Fruit fly (Drosophila melanogaster) whole organism, embryonic: ENCODE results near the gene CG34301.

ENCODE experiments used
- Ada2b ChIP-seq: fragments of 200-800 bp; sonication (Bioruptor generic); IDR thresholded peaks from 2 replicates; pipeline ENCODE4 v1.3.6; 2022; ENCODE audit warnings: missing biosample characterization, missing genetic modification characterization
- Aef1 ChIP-seq: fragments of 200-800 bp; sonication (Bioruptor generic); IDR thresholded peaks from 3 replicates; pipeline ENCODE4 v1.3.6; 2022; ENCODE audit warnings: missing biosample characterization, missing genetic modification characterization
- CG11247 ChIP-seq: fragments of 200-800 bp; sonication (Bioruptor generic); IDR thresholded peaks from 2 replicates; pipeline ENCODE4 v1.3.6; 2022; ENCODE audit warnings: missing biosample characterization, missing genetic modification characterization
- CG12391 ChIP-seq: fragments of 200-800 bp; sonication (Bioruptor generic); optimal IDR thresholded peaks from 3 replicates; lab custom pipeline; 2018; ENCODE audit warnings: missing biosample characterization, mild to moderate bottlenecking, missing genetic modification characterization, moderate library complexity
- CG13287 ChIP-seq: fragments of 200-800 bp; sonication (Bioruptor generic); IDR thresholded peaks from 2 replicates; pipeline ENCODE4 v1.3.6; 2022; ENCODE audit warnings: missing biosample characterization, missing genetic modification characterization; ENCODE audit not compliant: partially characterized antibody
- CG13775 ChIP-seq: fragments of 200-800 bp; sonication (Bioruptor generic); optimal IDR thresholded peaks from 3 replicates; lab custom pipeline; 2017; ENCODE audit warnings: missing biosample characterization, mild to moderate bottlenecking, missing genetic modification characterization
- CG1603 ChIP-seq: fragments of 200-800 bp; sonication (Bioruptor generic); optimal IDR thresholded peaks from 2 replicates; lab custom pipeline; 2019; ENCODE audit warnings: missing biosample characterization, mild to moderate bottlenecking, missing genetic modification characterization, moderate library complexity
- CG17359 ChIP-seq: fragments of 200-800 bp; sonication (Bioruptor generic); optimal IDR thresholded peaks from 3 replicates; lab custom pipeline; 2018; ENCODE audit warnings: missing biosample characterization, mild to moderate bottlenecking, missing genetic modification characterization, moderate library complexity
- CG1792 ChIP-seq: fragments of 200-800 bp; sonication (Bioruptor generic); optimal IDR thresholded peaks from 2 replicates; lab custom pipeline; 2016; ENCODE audit warnings: missing biosample characterization, missing genetic modification characterization
- CG31224 ChIP-seq: fragments of 200-800 bp; sonication (Bioruptor generic); IDR thresholded peaks from 2 replicates; pipeline ENCODE4 v1.3.6; 2022; ENCODE audit warnings: missing biosample characterization, missing genetic modification characterization
- CG32767 ChIP-seq: fragments of 200-800 bp; sonication (Bioruptor generic); IDR thresholded peaks from 2 replicates; pipeline ENCODE4 v1.3.6; 2022; ENCODE audit warnings: missing biosample characterization, missing genetic modification characterization
- CG34422 ChIP-seq: fragments of 200-800 bp; sonication (Bioruptor generic); IDR thresholded peaks from 3 replicates; pipeline ENCODE4 v1.3.6; 2022; ENCODE audit warnings: missing biosample characterization, missing genetic modification characterization
- CG6683 ChIP-seq: fragments of 200-800 bp; sonication (Bioruptor generic); optimal IDR thresholded peaks from 2 replicates; lab custom pipeline; 2017; ENCODE audit warnings: missing biosample characterization, mild to moderate bottlenecking, missing genetic modification characterization, missing genetic modification reagents
- CG7963 ChIP-seq: fragments of 200-800 bp; sonication (Bioruptor generic); IDR thresholded peaks from 3 replicates; pipeline ENCODE4 v1.3.6; 2022; ENCODE audit warnings: missing biosample characterization, missing genetic modification characterization; ENCODE audit not compliant: partially characterized antibody
- D ChIP-seq, 2 experiments: fragments of 200-800 bp in 1 of 2; fragments of >200 bp in 1 of 2; sonication (Bioruptor generic) in 1 of 2; optimal IDR thresholded peaks; 2 replicates in 1 of 2; 3 replicates in 1 of 2; lab custom pipeline; 2017; ENCODE audit warnings: mild to moderate bottlenecking in 1 of 2, missing biosample characterization in 1 of 2, missing genetic modification characterization in 1 of 2, missing genetic modification reagents in 1 of 2
- Doc3 ChIP-seq: fragments of 200-800 bp; sonication (Bioruptor generic); IDR thresholded peaks from 3 replicates; pipeline ENCODE4 v1.3.6; 2022; ENCODE audit warnings: missing biosample characterization, missing genetic modification characterization; ENCODE audit not compliant: partially characterized antibody
- Fer3 ChIP-seq: fragments of 200-800 bp; sonication (Bioruptor generic); optimal IDR thresholded peaks from 2 replicates; lab custom pipeline; 2018; ENCODE audit warnings: missing biosample characterization, mild to moderate bottlenecking, missing genetic modification characterization, moderate library complexity
- H2.0 ChIP-seq: fragments of 200-800 bp; sonication (Bioruptor generic); IDR thresholded peaks from 2 replicates; pipeline ENCODE4 v1.3.6; 2022; ENCODE audit warnings: missing biosample characterization, missing genetic modification characterization
- HLH3B ChIP-seq: fragments of 200-800 bp; sonication (Bioruptor generic); IDR thresholded peaks from 2 replicates; pipeline ENCODE4 v1.3.6; 2022; ENCODE audit warnings: missing biosample characterization, missing genetic modification characterization
- NK7.1 ChIP-seq: fragments of 200-800 bp; sonication (Bioruptor generic); optimal IDR thresholded peaks from 3 replicates; lab custom pipeline; 2016; ENCODE audit warnings: missing biosample characterization, missing genetic modification characterization
- Sry-β ChIP-seq: fragments of 200-800 bp; sonication (Bioruptor generic); optimal IDR thresholded peaks from 2 replicates; lab custom pipeline; 2018; ENCODE audit warnings: missing biosample characterization, mild to moderate bottlenecking, missing genetic modification characterization, moderate library complexity
- Trl ChIP-seq, 3 experiments: fragments of >200 bp in 2 of 3; fragments of 200-800 bp in 1 of 3; sonication (Bioruptor generic) in 1 of 3; optimal IDR thresholded peaks; 2 replicates in 1 of 3; 3 replicates in 2 of 3; lab custom pipeline; 2016 to 2017; ENCODE audit warnings: missing biosample characterization in 1 of 3, missing genetic modification characterization in 1 of 3
- ash1 ChIP-seq: fragments of 200-800 bp; sonication (Bioruptor generic); optimal IDR thresholded peaks from 2 replicates; lab custom pipeline; 2018; ENCODE audit warnings: missing biosample characterization, mild to moderate bottlenecking, missing genetic modification characterization
- bbx ChIP-seq: fragments of 200-800 bp; sonication (Bioruptor generic); IDR thresholded peaks from 2 replicates; pipeline ENCODE4 v1.3.6; 2022; ENCODE audit warnings: missing biosample characterization, missing genetic modification characterization; ENCODE audit not compliant: partially characterized antibody
- br ChIP-seq: fragments of >200 bp; optimal IDR thresholded peaks from 2 replicates; lab custom pipeline; 2017
- cas ChIP-seq: fragments of 200-800 bp; sonication (Bioruptor generic); IDR thresholded peaks from 2 replicates; pipeline ENCODE4 v1.3.6; 2022; ENCODE audit warnings: missing biosample characterization, missing genetic modification characterization
- cato ChIP-seq: fragments of 200-800 bp; sonication (Bioruptor generic); optimal IDR thresholded peaks from 2 replicates; lab custom pipeline; 2016; ENCODE audit warnings: missing biosample characterization, missing genetic modification characterization, borderline replicate concordance
- dan ChIP-seq: fragments of 200-800 bp; sonication (Bioruptor generic); IDR thresholded peaks from 2 replicates; pipeline ENCODE4 v1.3.6; 2022; ENCODE audit warnings: missing biosample characterization, missing genetic modification characterization
- gcm ChIP-seq: fragments of 200-800 bp; sonication (Bioruptor generic); optimal IDR thresholded peaks from 2 replicates; lab custom pipeline; 2019; ENCODE audit warnings: missing biosample characterization, mild to moderate bottlenecking, missing genetic modification characterization, moderate library complexity
- gt ChIP-seq: fragments of 200-800 bp; sonication (Bioruptor generic); IDR thresholded peaks from 2 replicates; pipeline ENCODE4 v1.3.6; 2022; ENCODE audit warnings: missing biosample characterization, missing genetic modification characterization
- hth ChIP-seq: fragments of >200 bp; optimal IDR thresholded peaks from 2 replicates; lab custom pipeline; 2017; ENCODE audit warnings: inconsistent platforms
- nmo ChIP-seq: fragments of 200-800 bp; sonication (Bioruptor generic); optimal IDR thresholded peaks from 2 replicates; lab custom pipeline; 2018; ENCODE audit warnings: missing biosample characterization, mild to moderate bottlenecking, missing genetic modification characterization, moderate library complexity
- pfk ChIP-seq: fragments of 200-800 bp; sonication (Bioruptor generic); optimal IDR thresholded peaks from 2 replicates; lab custom pipeline; 2018; ENCODE audit warnings: missing biosample characterization, mild to moderate bottlenecking, missing genetic modification characterization, moderate library complexity
- pho ChIP-seq: fragments of 200-800 bp; sonication (Bioruptor generic); optimal IDR thresholded peaks from 2 replicates; lab custom pipeline; 2016; ENCODE audit warnings: missing biosample characterization, missing genetic modification characterization
- pum ChIP-seq: fragments of 200-800 bp; sonication (Bioruptor generic); optimal IDR thresholded peaks from 2 replicates; lab custom pipeline; 2016; ENCODE audit warnings: missing biosample characterization, missing genetic modification characterization
- ro ChIP-seq: fragments of 200-800 bp; sonication (Bioruptor generic); IDR thresholded peaks from 2 replicates; pipeline ENCODE4 v1.3.6; 2022; ENCODE audit warnings: missing biosample characterization, missing genetic modification characterization
- row ChIP-seq: fragments of 200-800 bp; sonication (Bioruptor generic); IDR thresholded peaks from 3 replicates; pipeline ENCODE4 v1.3.6; 2022; ENCODE audit warnings: missing biosample characterization, missing genetic modification characterization
- run ChIP-seq: fragments of 200-800 bp; sonication (Bioruptor generic); optimal IDR thresholded peaks from 3 replicates; lab custom pipeline; 2018; ENCODE audit warnings: missing biosample characterization, mild to moderate bottlenecking, missing genetic modification characterization
- shn ChIP-seq: fragments of 200-800 bp; sonication (Bioruptor generic); optimal IDR thresholded peaks from 3 replicates; lab custom pipeline; 2016; ENCODE audit warnings: missing biosample characterization, missing genetic modification characterization
- sob ChIP-seq: fragments of 200-800 bp; sonication (Bioruptor generic); IDR thresholded peaks from 2 replicates; pipeline ENCODE4 v1.3.6; 2022; ENCODE audit warnings: missing biosample characterization, missing genetic modification characterization
- sqz ChIP-seq: fragments of 200-800 bp; sonication (Bioruptor generic); optimal IDR thresholded peaks from 3 replicates; lab custom pipeline; 2018; ENCODE audit warnings: missing biosample characterization, mild to moderate bottlenecking, missing genetic modification characterization
- ssp ChIP-seq: fragments of 200-800 bp; sonication (Bioruptor generic); IDR thresholded peaks from 2 replicates; pipeline ENCODE4 v1.3.6; 2022; ENCODE audit warnings: missing biosample characterization, missing genetic modification characterization
- tap ChIP-seq: fragments of 200-800 bp; optimal IDR thresholded peaks from 3 replicates; lab custom pipeline; 2019; ENCODE audit warnings: missing biosample characterization, mild to moderate bottlenecking, missing genetic modification characterization, moderate library complexity
- tll ChIP-seq, 2 experiments: fragments of 200-800 bp in 1 of 2; fragments of >200 bp in 1 of 2; sonication (Bioruptor generic) in 1 of 2; optimal IDR thresholded peaks; 2 replicates each; lab custom pipeline; 2017 to 2019; ENCODE audit warnings: missing biosample characterization in 2 of 2, missing genetic modification characterization in 2 of 2, mild to moderate bottlenecking in 1 of 2, moderate library complexity in 1 of 2
- trh ChIP-seq: fragments of 200-800 bp; sonication (Bioruptor generic); optimal IDR thresholded peaks from 2 replicates; lab custom pipeline; 2016; ENCODE audit warnings: missing biosample characterization, missing genetic modification characterization
- ttk ChIP-seq: fragments of 200-800 bp; sonication (Bioruptor generic); IDR thresholded peaks from 2 replicates; pipeline ENCODE4 v2.1.2; 2022; ENCODE audit warnings: missing biosample characterization, missing genetic modification characterization
- tup ChIP-seq: fragments of 200-800 bp; sonication (Bioruptor generic); optimal IDR thresholded peaks from 2 replicates; lab custom pipeline; 2016; ENCODE audit warnings: missing biosample characterization, mild to moderate bottlenecking, missing genetic modification characterization, moderate library complexity
- unc-4 ChIP-seq: fragments of 200-800 bp; sonication (Bioruptor generic); IDR thresholded peaks from 2 replicates; pipeline ENCODE4 v1.3.6; 2022; ENCODE audit warnings: missing biosample characterization, missing genetic modification characterization; ENCODE audit not compliant: partially characterized antibody
- usp ChIP-seq: fragments of >200 bp; optimal IDR thresholded peaks from 2 replicates; lab custom pipeline; 2017; ENCODE audit warnings: missing biosample characterization, missing genetic modification characterization

CG34301 gene

dm6 chr3R:8780689-8781088 lies 7.5 kb downstream of the CG34301 start, which contains the start of gene CG33189:
CG33189 (minus strand) TSS chr3R:8780789.
- TF ChIP-seq unc-4 (GFP tag; lab: Robert Waterston, UW) = no peak
- TF ChIP-seq trh (GFP tag; lab: Kevin White, UChicago) = no peak
- no peak for TF ChIP-seq CG12391 (tag; lab: Kevin White, UChicago)
- TF ChIP-seq Trl (optimal IDR thresholded peaks at IDR 0.05; lab: Kevin White, UChicago) = no peak
- no peak for TF ChIP-seq Trl (GFP tag; optimal IDR thresholded peaks at IDR 0.05; lab: Kevin White, UChicago)
- TF ChIP-seq pum (GFP tag; lab: Kevin White, UChicago) = no peak
- TF ChIP-seq br = no peak
- no peak for TF ChIP-seq CG6683 (GFP tag; lab: Kevin White, UChicago)
- no peak for TF ChIP-seq NK7.1 (GFP tag; lab: Kevin White, UChicago)
- no peak for TF ChIP-seq shn (GFP tag; lab: Kevin White, UChicago)
- TF ChIP-seq D (optimal IDR thresholded peaks at IDR 0.05; lab: Kevin White, UChicago) = no peak
- no peak for TF ChIP-seq D (GFP tag; optimal IDR thresholded peaks at IDR 0.05; lab: Kevin White, UChicago)
- TF ChIP-seq pho (GFP tag; lab: Kevin White, UChicago) = no peak
- TF ChIP-seq row = no peak

- TF ChIP-seq gt (GFP tag; lab: Robert Waterston, UW) (no peak), bbx (GFP tag; lab: Robert Waterston, UW) (no peak), dan (no peak), Sry-β (GFP tag; lab: Kevin White, UChicago) (no peak), CG31224 (GFP tag; lab: Robert Waterston, UW) (peak; percentile 47; the same call in 1 of the 2 replicates), H2.0 (GFP tag; lab: Robert Waterston, UW) (peak; percentile 55), usp (GFP tag; lab: Kevin White, UChicago) (no peak), Aef1 (no peak), sob (GFP tag; lab: Robert Waterston, UW) (peak; percentile 64), run (no peak), Doc3 (no peak), nmo (GFP tag; lab: Kevin White, UChicago) (peak; percentile 22), hth (lab: Kevin White, UChicago) (no peak), CG7963 (GFP tag; lab: Robert Waterston, UW) (no peak), CG32767 (peak; percentile 47; the same call in 1 of the 2 replicates), gcm (GFP tag; lab: Kevin White, UChicago) (no peak), CG1792 (GFP tag; lab: Kevin White, UChicago) (no peak), CG13287 (GFP tag; lab: Robert Waterston, UW) (no peak), cato (GFP tag; lab: Kevin White, UChicago) (no peak), Fer3 (no peak), HLH3B (GFP tag; lab: Robert Waterston, UW) (peak; percentile 74), Ada2b (peak; percentile 77), pfk (GFP tag; lab: Kevin White, UChicago) (no peak), cas (peak; percentile 29; the same call in 1 of the 2 replicates), CG17359 (tag; lab: Kevin White, UChicago) (no peak), CG1603 (tag; lab: Kevin White, UChicago) (no peak), sqz (GFP tag; lab: Kevin White, UChicago) (no peak), row (peak; percentile 78), tup (GFP tag; lab: Kevin White, UChicago) (no peak), CG34422 (GFP tag; lab: Robert Waterston, UW) (peak; percentile 62; the same call in 2 of the 3 replicates), ttk (GFP tag; lab: Robert Waterston, UW) (peak; percentile 27; the same call in 1 of the 2 replicates), ro (0 out of 2 replicates have a peak, but pooled peaks have one; percentile 23), CG13775 (GFP tag; lab: Kevin White, UChicago) (no peak), CG11247 (GFP tag; lab: Robert Waterston, UW) (peak; percentile 57; the same call in 1 of the 2 replicates), ssp (no peak), tll (GFP tag; optimal IDR thresholded peaks at IDR 0.05; lab: Kevin White, UChicago) (no peak), tap (tag; lab: Kevin White, UChicago) (no peak), ash1 (GFP tag; lab: Kevin White, UChicago) (no peak)
Measured at dm6 chr3R:8784788-8785187, 11.6 kb downstream of the CG34301 start.
